Worm (Caenorhabditis elegans) whole organism, young adult: Measurements from ENCODE around the gene T05G5.4.

ENCODE experiments used
- C06A6.2 ChIP-seq: fragments of 200-800 bp; sonication (Bioruptor generic); conservative IDR thresholded peaks from 2 replicates; pipeline ENCODE4 v1.3.6; 2022; ENCODE audit warnings: missing genetic modification characterization, missing compliant biosample characterization
- C17E4.6 ChIP-seq: fragments of 200-800 bp; sonication (Bioruptor generic); IDR thresholded peaks from 2 replicates; pipeline ENCODE4 v1.3.6; 2022; ENCODE audit warnings: missing genetic modification reagents, missing genetic modification characterization, missing compliant biosample characterization
- F22D6.2 ChIP-seq: sonication (generic microtip); optimal IDR thresholded peaks from 2 replicates; lab custom pipeline; 2016; ENCODE audit warnings: mild to moderate bottlenecking, missing genetic modification characterization, missing compliant biosample characterization
- F33H1.4 ChIP-seq: fragments of 200-800 bp; sonication (Bioruptor generic); IDR thresholded peaks from 2 replicates; pipeline ENCODE4 v1.3.6; 2022; ENCODE audit warnings: missing genetic modification reagents, missing genetic modification characterization, missing compliant biosample characterization
- F49E8.2 ChIP-seq: sonication (generic microtip); optimal IDR thresholded peaks from 3 replicates; lab custom pipeline; 2017; ENCODE audit warnings: missing genetic modification characterization, mild to moderate bottlenecking, missing compliant biosample characterization, antibody characterized with exemption, moderate library complexity; ENCODE audit not compliant: insufficient read depth
- F57A8.1 ChIP-seq: fragments of 200-800 bp; sonication (Bioruptor generic); optimal IDR thresholded peaks from 2 replicates; lab custom pipeline; 2018; ENCODE audit warnings: mild to moderate bottlenecking, missing genetic modification characterization, moderate library complexity, missing compliant biosample characterization
- K11D2.4 ChIP-seq: fragments of 200-800 bp; sonication (Bioruptor generic); IDR thresholded peaks from 2 replicates; pipeline ENCODE4 v1.3.6; 2022; ENCODE audit warnings: missing genetic modification reagents, missing genetic modification characterization, missing compliant biosample characterization
- K12H6.12 ChIP-seq: fragments of 200-800 bp; sonication (Bioruptor generic); optimal IDR thresholded peaks from 2 replicates; lab custom pipeline; 2018; ENCODE audit warnings: mild to moderate bottlenecking, missing genetic modification characterization, missing compliant biosample characterization
- T07F8.4 ChIP-seq: sonication (generic microtip); optimal IDR thresholded peaks from 2 replicates; lab custom pipeline; 2016; ENCODE audit warnings: mild to moderate bottlenecking, missing genetic modification characterization, moderate library complexity, missing compliant biosample characterization
- Y53F4B.3 ChIP-seq: fragments of 200-800 bp; sonication (Bioruptor generic); IDR thresholded peaks from 2 replicates; pipeline ENCODE4 v1.3.6; 2022; ENCODE audit warnings: missing genetic modification reagents, missing genetic modification characterization, missing compliant biosample characterization
- Y53G8AR.9 ChIP-seq: fragments of 200-800 bp; sonication (Bioruptor generic); conservative IDR thresholded peaks from 2 replicates; pipeline ENCODE4 v1.3.6; 2022; ENCODE audit warnings: missing genetic modification reagents, missing genetic modification characterization, missing compliant biosample characterization
- Y67H2A.10 ChIP-seq: fragments of 200-800 bp; sonication (Bioruptor generic); conservative IDR thresholded peaks from 2 replicates; pipeline ENCODE4 v1.3.6; 2022; ENCODE audit warnings: missing genetic modification reagents, missing genetic modification characterization, missing compliant biosample characterization
- ZK185.1 ChIP-seq: sonication (generic microtip); optimal IDR thresholded peaks from 2 replicates; lab custom pipeline; 2016; ENCODE audit warnings: mild to moderate bottlenecking, missing genetic modification characterization, missing compliant biosample characterization; ENCODE audit not compliant: poor library complexity, severe bottlenecking
- akir-1 ChIP-seq: fragments of 200-800 bp; sonication (Bioruptor generic); optimal IDR thresholded peaks from 2 replicates; lab custom pipeline; 2018; ENCODE audit warnings: mild to moderate bottlenecking, missing genetic modification characterization, moderate library complexity, missing compliant biosample characterization
- athp-1 ChIP-seq: sonication (generic microtip); optimal IDR thresholded peaks from 2 replicates; lab custom pipeline; 2017; ENCODE audit warnings: mild to moderate bottlenecking, missing genetic modification characterization, missing compliant biosample characterization
- bed-1 ChIP-seq: fragments of 200-800 bp; sonication (Bioruptor generic); IDR thresholded peaks from 2 replicates; pipeline ENCODE4 v1.3.6; 2022; ENCODE audit warnings: missing genetic modification reagents, missing genetic modification characterization, missing compliant biosample characterization
- ceh-100 ChIP-seq: fragments of 200-800 bp; sonication (Bioruptor generic); IDR thresholded peaks from 2 replicates; pipeline ENCODE4 v1.3.6; 2022; ENCODE audit warnings: missing genetic modification reagents, missing genetic modification characterization, missing compliant biosample characterization
- ceh-27 ChIP-seq: fragments of 200-800 bp; sonication (Bioruptor generic); optimal IDR thresholded peaks from 2 replicates; lab custom pipeline; 2018; ENCODE audit warnings: mild to moderate bottlenecking, missing genetic modification characterization, moderate library complexity, missing compliant biosample characterization
- ceh-79 ChIP-seq: sonication (generic microtip); optimal IDR thresholded peaks from 2 replicates; lab custom pipeline; 2017; ENCODE audit warnings: mild to moderate bottlenecking, missing genetic modification characterization, missing compliant biosample characterization
- ceh-91 ChIP-seq: fragments of 200-800 bp; sonication (Bioruptor generic); IDR thresholded peaks from 2 replicates; pipeline ENCODE4 v1.3.6; 2022; ENCODE audit warnings: missing genetic modification reagents, missing genetic modification characterization, missing compliant biosample characterization
- egrh-3 ChIP-seq: fragments of 200-800 bp; sonication (Bioruptor generic); IDR thresholded peaks from 2 replicates; pipeline ENCODE4 v1.3.6; 2022; ENCODE audit warnings: missing genetic modification reagents, missing genetic modification characterization, missing compliant biosample characterization
- fkh-3 ChIP-seq: sonication (generic microtip); optimal IDR thresholded peaks from 2 replicates; lab custom pipeline; 2016; ENCODE audit warnings: mild to moderate bottlenecking, missing genetic modification characterization, missing compliant biosample characterization
- hlh-12 ChIP-seq: sonication (generic microtip); optimal IDR thresholded peaks from 2 replicates; lab custom pipeline; 2016; ENCODE audit warnings: missing genetic modification characterization, missing compliant biosample characterization
- hmg-1.2 ChIP-seq: fragments of 200-800 bp; sonication (Bioruptor generic); IDR thresholded peaks from 2 replicates; pipeline ENCODE4 v1.3.6; 2022; ENCODE audit warnings: missing genetic modification reagents, missing genetic modification characterization, missing compliant biosample characterization
- hsf-1 ChIP-seq: fragments of 200-800 bp; sonication (Bioruptor generic); IDR thresholded peaks from 2 replicates; pipeline ENCODE4 v1.3.6; 2022; ENCODE audit warnings: missing genetic modification reagents, missing genetic modification characterization, missing compliant biosample characterization
- let-526 ChIP-seq: fragments of 200-800 bp; sonication (Bioruptor generic); IDR thresholded peaks from 2 replicates; pipeline ENCODE4 v1.3.6; 2022; ENCODE audit warnings: missing genetic modification reagents, missing genetic modification characterization, missing compliant biosample characterization
- lin-26 ChIP-seq: fragments of 200-800 bp; sonication (Bioruptor generic); IDR thresholded peaks from 2 replicates; pipeline ENCODE4 v1.3.6; 2022; ENCODE audit warnings: missing genetic modification reagents, missing genetic modification characterization, missing compliant biosample characterization
- lin-35 ChIP-seq, 3 experiments: fragments of 150-350 bp in 2 of 3; sonication (generic microtip) in 1 of 3; optimal IDR thresholded peaks; 2 replicates each; lab custom pipeline; 2014 to 2018; ENCODE audit warnings: missing biosample characterization in 3 of 3, missing genetic modification characterization in 3 of 3, missing genetic modification reagents in 3 of 3
- lir-1 ChIP-seq: fragments of 200-800 bp; sonication (Bioruptor generic); conservative IDR thresholded peaks from 2 replicates; pipeline ENCODE4 v1.3.6; 2022; ENCODE audit warnings: missing genetic modification reagents, missing genetic modification characterization, missing compliant biosample characterization
- lsl-1 ChIP-seq: fragments of 200-800 bp; sonication (Bioruptor generic); optimal IDR thresholded peaks from 2 replicates; lab custom pipeline; 2018; ENCODE audit warnings: mild to moderate bottlenecking, missing genetic modification characterization, moderate library complexity, missing compliant biosample characterization
- mes-4 ChIP-seq: sonication (generic microtip); optimal IDR thresholded peaks from 2 replicates; lab custom pipeline; 2016; ENCODE audit warnings: missing genotype, missing genetic modification characterization, missing compliant biosample characterization
- nfya-1 ChIP-seq: sonication (generic microtip); optimal IDR thresholded peaks from 2 replicates; lab custom pipeline; 2017; ENCODE audit warnings: antibody characterized with exemption, missing compliant biosample characterization, missing genetic modification characterization, borderline replicate concordance; ENCODE audit not compliant: insufficient read depth
- nfya-2 ChIP-seq: fragments of 200-800 bp; sonication (Bioruptor generic); IDR thresholded peaks from 2 replicates; pipeline ENCODE4 v1.3.6; 2022; ENCODE audit warnings: missing genetic modification reagents, missing genetic modification characterization, missing compliant biosample characterization
- nhr-90 ChIP-seq: sonication (generic microtip); optimal IDR thresholded peaks from 2 replicates; lab custom pipeline; 2016; ENCODE audit warnings: missing genotype, mild to moderate bottlenecking, missing genetic modification characterization, missing compliant biosample characterization
- pbrm-1 ChIP-seq: fragments of 200-800 bp; sonication (Bioruptor generic); IDR thresholded peaks from 2 replicates; pipeline ENCODE4 v1.3.6; 2022; ENCODE audit warnings: missing genetic modification reagents, missing genetic modification characterization, missing compliant biosample characterization
- pha-4 ChIP-seq: fragments of 150-350 bp; sonication (generic microtip); optimal IDR thresholded peaks from 2 replicates; lab custom pipeline; 2014; ENCODE audit warnings: missing biosample characterization, missing genetic modification reagents, missing genetic modification characterization
- rcor-1 ChIP-seq: fragments of 200-800 bp; sonication (Bioruptor generic); IDR thresholded peaks from 2 replicates; pipeline ENCODE4 v1.3.6; 2022; ENCODE audit warnings: missing genetic modification reagents, missing genetic modification characterization, missing compliant biosample characterization
- rec-8 ChIP-seq, 2 experiments: sonication (generic microtip); optimal IDR thresholded peaks; 2 replicates each; lab custom pipeline; 2016; ENCODE audit warnings: mild to moderate bottlenecking in 2 of 2, missing genetic modification characterization in 2 of 2, missing genetic modification reagents in 2 of 2, missing genotype in 2 of 2, missing biosample characterization in 1 of 2, missing compliant biosample characterization in 1 of 2, moderate library complexity in 1 of 2
- rpc-1 ChIP-seq, 2 experiments: fragments of 150-350 bp in 1 of 2; sonication (generic microtip) in 1 of 2; optimal IDR thresholded peaks; 2 replicates each; lab custom pipeline; 2014 to 2018; ENCODE audit warnings: missing biosample characterization in 1 of 2, missing genetic modification characterization in 1 of 2, missing genetic modification reagents in 1 of 2, missing genotype in 1 of 2
- sdz-38 ChIP-seq: sonication (generic microtip); optimal IDR thresholded peaks from 2 replicates; lab custom pipeline; 2016; ENCODE audit warnings: missing genotype, missing genetic modification characterization, missing compliant biosample characterization
- snpc-1.3 ChIP-seq: sonication (generic microtip); optimal IDR thresholded peaks from 2 replicates; lab custom pipeline; 2017; ENCODE audit warnings: missing genetic modification characterization, mild to moderate bottlenecking, missing compliant biosample characterization, antibody characterized with exemption, moderate library complexity, missing genotype, missing genetic modification reagents; ENCODE audit not compliant: insufficient read depth
- sptf-2 ChIP-seq: fragments of 200-800 bp; sonication (Bioruptor generic); optimal IDR thresholded peaks from 2 replicates; lab custom pipeline; 2018; ENCODE audit warnings: mild to moderate bottlenecking, missing genetic modification characterization, missing compliant biosample characterization
- tbp1 ChIP-seq: fragments of 200-800 bp; sonication (Bioruptor generic); optimal IDR thresholded peaks from 2 replicates; lab custom pipeline; 2018; ENCODE audit warnings: mild to moderate bottlenecking, missing genetic modification characterization, missing compliant biosample characterization
- xnd-1 ChIP-seq: sonication (generic microtip); optimal IDR thresholded peaks from 2 replicates; lab custom pipeline; 2016; ENCODE audit warnings: missing genotype, missing genetic modification reagents, missing genetic modification characterization, missing compliant biosample characterization
- zim-3 ChIP-seq: sonication (generic microtip); optimal IDR thresholded peaks from 2 replicates; lab custom pipeline; 2017; ENCODE audit warnings: mild to moderate bottlenecking, missing genetic modification characterization, moderate library complexity, missing compliant biosample characterization
- ztf-18 ChIP-seq: sonication (generic microtip); optimal IDR thresholded peaks from 2 replicates; lab custom pipeline; 2016; ENCODE audit warnings: missing genotype, mild to moderate bottlenecking, missing genetic modification characterization, missing compliant biosample characterization
- ztf-26 ChIP-seq: sonication (generic microtip); optimal IDR thresholded peaks from 2 replicates; lab custom pipeline; 2017; ENCODE audit warnings: missing genetic modification characterization, missing compliant biosample characterization

Gene T05G5.4

DNA sequence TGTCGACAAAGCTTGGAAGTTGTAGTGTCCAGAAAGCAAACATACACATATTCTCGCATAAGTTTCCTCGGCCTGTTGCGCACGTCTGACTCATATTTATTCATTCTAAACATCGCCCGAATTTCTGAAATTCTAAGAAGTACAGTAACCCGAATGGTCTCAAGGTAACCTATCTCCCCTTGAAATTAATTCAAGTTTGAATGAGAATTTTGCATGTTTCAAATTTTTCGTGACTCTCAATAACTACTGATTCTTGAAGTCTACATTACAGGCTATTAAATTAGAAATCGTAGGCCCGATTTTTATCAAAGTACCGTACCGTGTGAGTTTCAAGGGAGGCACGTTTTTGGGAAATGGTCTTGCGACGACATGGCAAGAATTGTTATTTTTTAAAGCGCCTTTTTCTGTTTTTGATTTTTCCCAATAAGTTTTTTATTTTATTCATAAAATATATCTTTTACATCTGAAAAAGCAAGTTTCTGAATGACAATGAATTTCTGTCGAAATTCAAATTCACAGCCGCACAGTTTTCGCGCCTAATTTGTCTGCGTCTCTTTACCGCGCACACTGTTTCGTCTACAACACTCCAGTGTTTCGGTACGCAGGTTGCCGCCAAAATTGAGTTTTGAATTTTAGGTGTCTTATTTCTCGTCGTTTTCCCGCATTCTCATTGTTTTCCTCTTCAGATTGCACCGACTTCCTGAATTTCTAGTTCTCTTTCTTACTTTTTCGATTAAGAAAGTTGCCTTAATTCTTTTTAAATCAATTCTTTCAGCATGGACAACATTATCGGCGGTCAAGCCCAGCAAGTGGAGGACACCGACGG, 45.1 kb downstream of the T05G5.4 start, which contains the start of the genes R10E11.9 and mcm-6:
Gene R10E11.9, minus strand, starts transcription at position 51 of the 826 bp plus-strand sequence.
Gene mcm-6, plus strand, starts transcription at position 776 of the 826 bp plus-strand sequence.
- no peak for TF ChIP-seq T07F8.4 (tag; lab: Kevin White, UChicago)
- no peak for TF ChIP-seq pha-4 (tag; lab: Kevin White, UChicago)
- no peak for TF ChIP-seq Y53F4B.3
- TF ChIP-seq K11D2.4 (GFP tag; lab: Robert Waterston, UW), result no peak
- TF ChIP-seq mes-4 (tag; lab: Kevin White, UChicago), result no peak
- TF ChIP-seq hmg-1.2 (GFP tag; lab: Robert Waterston, UW), result peak; percentile 96
- peak; percentile 72 for TF ChIP-seq ceh-91 (GFP tag; lab: Robert Waterston, UW)
- TF ChIP-seq akir-1 (GFP tag; lab: Kevin White, UChicago), result no peak
- no peak for TF ChIP-seq F22D6.2
- 0 out of 2 replicates have a peak, but pooled peaks have one; percentile 19 for TF ChIP-seq rcor-1 (GFP tag; lab: Robert Waterston, UW)
- TF ChIP-seq snpc-1.3 (tag; lab: Kevin White, UChicago), result no peak
- TF ChIP-seq lsl-1, result peak; percentile 92
- TF ChIP-seq athp-1 (tag; lab: Kevin White, UChicago), result no peak
- no peak for TF ChIP-seq ztf-18 (tag; lab: Kevin White, UChicago)
- TF ChIP-seq nhr-90 (tag; lab: Kevin White, UChicago), result no peak
- TF ChIP-seq K12H6.12 (tag; lab: Kevin White, UChicago), result no peak
- no peak for TF ChIP-seq lin-35 (GFP tag; optimal IDR thresholded peaks at IDR 0.05; lab: Kevin White, UChicago)
- no peak for TF ChIP-seq zim-3 (tag; lab: Kevin White, UChicago)
- TF ChIP-seq hlh-12 (tag; lab: Kevin White, UChicago), result no peak
- TF ChIP-seq sdz-38 (tag; lab: Kevin White, UChicago), result no peak
- no peak for TF ChIP-seq lin-26 (GFP tag; lab: Robert Waterston, UW)
- TF ChIP-seq let-526 (GFP tag; lab: Robert Waterston, UW), result no peak
- TF ChIP-seq nfya-1 (tag; lab: Kevin White, UChicago), result no peak
- TF ChIP-seq fkh-3 (tag; lab: Kevin White, UChicago), result no peak
- peak; percentile 86 for TF ChIP-seq F33H1.4 (GFP tag; lab: Robert Waterston, UW)
- TF ChIP-seq Y53G8AR.9 (GFP tag; lab: Robert Waterston, UW), result no peak
- TF ChIP-seq tbp1 (GFP tag; lab: Kevin White, UChicago), result no peak
- TF ChIP-seq ZK185.1 (tag; lab: Kevin White, UChicago), result no peak
- no peak for TF ChIP-seq hsf-1
- no peak for TF ChIP-seq rpc-1 (optimal IDR thresholded peaks at IDR 0.05; lab: Kevin White, UChicago)
- TF ChIP-seq rpc-1 (tag; optimal IDR thresholded peaks at IDR 0.05; lab: Kevin White, UChicago), result no peak
- TF ChIP-seq Y67H2A.10, result no peak
- TF ChIP-seq C06A6.2 (GFP tag; lab: Robert Waterston, UW), result no peak
- no peak for TF ChIP-seq pbrm-1 (GFP tag; lab: Robert Waterston, UW)
- no peak for TF ChIP-seq egrh-3
- TF ChIP-seq ceh-79 (tag; lab: Kevin White, UChicago), result no peak
- TF ChIP-seq F57A8.1 (GFP tag; lab: Kevin White, UChicago), result no peak
- no peak for TF ChIP-seq F49E8.2 (tag; lab: Kevin White, UChicago)
- TF ChIP-seq rec-8 (tag; optimal IDR thresholded peaks at IDR 0.05; lab: Kevin White, UChicago), result no peak
- no peak for TF ChIP-seq lir-1 (GFP tag; lab: Robert Waterston, UW)
- TF ChIP-seq ceh-100 (GFP tag; lab: Robert Waterston, UW), result no peak
- TF ChIP-seq ceh-27 (GFP tag; lab: Kevin White, UChicago), result no peak
- no peak for TF ChIP-seq C17E4.6 (GFP tag; lab: Robert Waterston, UW)
- no peak for TF ChIP-seq nfya-2
- no peak for TF ChIP-seq sptf-2 (GFP tag; lab: Kevin White, UChicago)
- TF ChIP-seq xnd-1, result peak; percentile 81
- TF ChIP-seq bed-1, result no peak
- no peak for TF ChIP-seq ztf-26 (tag; lab: Kevin White, UChicago)
